Worm (Caenorhabditis elegans) whole organism, L3 larva: ENCODE data around the gene pals-34.

Source experiments
- ZK546.5 ChIP-seq: sonication (generic microtip); optimal IDR thresholded peaks from 2 replicates; lab custom pipeline; 2017; ENCODE audit warnings: missing biosample characterization, missing genetic modification characterization
- elt-2 ChIP-seq: sonication (generic microtip); optimal IDR thresholded peaks from 2 replicates; lab custom pipeline; 2016; ENCODE audit warnings: missing genetic modification reagents, mild to moderate bottlenecking, missing genetic modification characterization, missing compliant biosample characterization
- fkh-2 ChIP-seq: fragments of 150-350 bp; optimal IDR thresholded peaks from 2 replicates; lab custom pipeline; 2014; ENCODE audit warnings: missing biosample characterization, missing genetic modification reagents, missing genetic modification characterization
- lin-15B ChIP-seq: fragments of 150-350 bp; optimal IDR thresholded peaks from 2 replicates; lab custom pipeline; 2014; ENCODE audit warnings: missing biosample characterization, missing genetic modification characterization
- nfya-1 ChIP-seq: sonication (generic microtip); optimal IDR thresholded peaks from 2 replicates; lab custom pipeline; 2017; ENCODE audit warnings: missing genetic modification characterization, mild to moderate bottlenecking, missing compliant biosample characterization, antibody characterized with exemption, moderate library complexity; ENCODE audit not compliant: insufficient read depth
- nhr-237 ChIP-seq: fragments of 150-350 bp; optimal IDR thresholded peaks from 2 replicates; lab custom pipeline; 2014; ENCODE audit warnings: missing biosample characterization, missing genetic modification characterization
- nhr-77 ChIP-seq: fragments of 150-350 bp; optimal IDR thresholded peaks from 2 replicates; lab custom pipeline; 2014; ENCODE audit warnings: missing biosample characterization, missing genetic modification characterization
- unc-62 ChIP-seq: fragments of 150-350 bp; sonication (generic microtip); optimal IDR thresholded peaks from 4 replicates; lab custom pipeline; 2014; ENCODE audit warnings: missing biosample characterization, missing genetic modification reagents, missing genetic modification characterization

DNA sequence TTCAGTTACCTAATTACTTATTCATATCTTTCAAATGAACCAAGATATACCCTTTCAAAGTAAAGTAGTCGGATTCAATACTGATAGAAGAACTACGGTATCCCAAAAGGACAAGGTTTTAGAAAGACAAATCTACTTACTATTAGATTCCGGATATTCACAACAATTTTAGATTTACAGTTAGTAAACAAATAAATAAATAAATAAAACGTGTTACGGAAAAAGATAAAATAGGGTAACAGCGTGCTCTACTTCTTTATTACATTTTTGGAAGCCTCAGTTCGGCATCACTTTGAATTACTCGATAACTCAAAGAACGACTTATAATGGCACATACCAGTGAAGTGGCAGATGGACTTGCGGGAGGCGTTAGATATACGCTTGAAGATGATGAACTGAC, 48.7 kb upstream of the pals-34 start, which contains the start of gene Y97E10AR.8:
- TF ChIP-seq nfya-1 (no peak), lin-15B (no peak), unc-62 (GFP tag; lab: Kevin White, UChicago) (no peak), nhr-237 (no peak), fkh-2 (tag; lab: Kevin White, UChicago) (no peak), nhr-77 (no peak), ZK546.5 (tag; lab: Kevin White, UChicago) (no peak), elt-2 (tag; lab: Kevin White, UChicago) (no peak)
